Worm (Caenorhabditis elegans): Measurements from ENCODE around the gene clec-170.

ce11 chrIV:1277067-1277466 lies 10.4 kb downstream of the clec-170 start:
- TF ChIP-seq ceh-82 (tag; optimal IDR thresholded peaks at IDR 0.05) (no peak), vab-7 (GFP tag; IDR thresholded peaks at IDR 0.05) (no peak)

All from whole organism, L4 larva.